Fruit fly (Drosophila melanogaster) whole organism, embryonic: ENCODE data around the gene CG43055.

Source experiments
- Ada2b ChIP-seq: fragments of 200-800 bp; sonication (Bioruptor generic); IDR thresholded peaks from 2 replicates; pipeline ENCODE4 v1.3.6; 2022; ENCODE audit warnings: missing biosample characterization, missing genetic modification characterization
- Antp ChIP-seq: fragments of 200-800 bp; sonication (Bioruptor generic); optimal IDR thresholded peaks from 3 replicates; lab custom pipeline; 2016; ENCODE audit warnings: missing biosample characterization, missing genetic modification characterization
- Atf-2 ChIP-seq: fragments of 200-800 bp; sonication (Bioruptor generic); optimal IDR thresholded peaks from 2 replicates; lab custom pipeline; 2016; ENCODE audit warnings: missing biosample characterization, missing genetic modification characterization
- B-H1 ChIP-seq: fragments of 200-800 bp; sonication (Bioruptor generic); IDR thresholded peaks from 3 replicates; pipeline ENCODE4 v1.3.6; 2022; ENCODE audit warnings: missing biosample characterization, missing genetic modification characterization
- CG11695 ChIP-seq: fragments of 200-800 bp; sonication (Bioruptor generic); IDR thresholded peaks from 3 replicates; pipeline ENCODE4 v1.3.6; 2022; ENCODE audit warnings: missing biosample characterization, missing genetic modification characterization
- CG1233 ChIP-seq: fragments of 200-800 bp; sonication (Bioruptor generic); optimal IDR thresholded peaks from 4 replicates; lab custom pipeline; 2018; ENCODE audit warnings: missing biosample characterization, mild to moderate bottlenecking, missing genetic modification characterization
- CG13424 ChIP-seq: fragments of 200-800 bp; sonication (Bioruptor generic); optimal IDR thresholded peaks from 2 replicates; lab custom pipeline; 2019; ENCODE audit warnings: missing biosample characterization, mild to moderate bottlenecking, missing genetic modification characterization, moderate library complexity
- CG13624 ChIP-seq: fragments of 200-800 bp; sonication (Bioruptor generic); optimal IDR thresholded peaks from 2 replicates; lab custom pipeline; 2016; ENCODE audit warnings: missing biosample characterization, missing genetic modification characterization
- CG14667 ChIP-seq: fragments of 200-800 bp; sonication (Bioruptor generic); IDR thresholded peaks from 2 replicates; pipeline ENCODE4 v1.3.6; 2022; ENCODE audit warnings: missing biosample characterization, missing genetic modification characterization
- CG14965 ChIP-seq: fragments of 200-800 bp; sonication (Bioruptor generic); optimal IDR thresholded peaks from 2 replicates; lab custom pipeline; 2016; ENCODE audit warnings: missing biosample characterization, missing genetic modification characterization, borderline replicate concordance
- CG18764 ChIP-seq: fragments of 200-800 bp; sonication (Bioruptor generic); optimal IDR thresholded peaks from 3 replicates; lab custom pipeline; 2016; ENCODE audit warnings: missing biosample characterization, missing genetic modification characterization
- CG2889 ChIP-seq: fragments of 200-800 bp; sonication (Bioruptor generic); IDR thresholded peaks from 3 replicates; pipeline ENCODE4 v1.3.6; 2022; ENCODE audit warnings: missing biosample characterization, missing genetic modification characterization
- CG30403 ChIP-seq: fragments of 200-800 bp; sonication (Bioruptor generic); optimal IDR thresholded peaks from 3 replicates; lab custom pipeline; 2016; ENCODE audit warnings: missing biosample characterization, missing genetic modification characterization
- CG3163 ChIP-seq: fragments of 200-800 bp; sonication (Bioruptor generic); optimal IDR thresholded peaks from 3 replicates; lab custom pipeline; 2016; ENCODE audit warnings: missing biosample characterization, missing genetic modification characterization
- CG34224 ChIP-seq: fragments of 200-800 bp; sonication (Bioruptor generic); IDR thresholded peaks from 3 replicates; pipeline ENCODE4 v1.3.6; 2022; ENCODE audit warnings: missing biosample characterization, missing genetic modification characterization; ENCODE audit not compliant: partially characterized antibody
- CG4617 ChIP-seq: fragments of 200-800 bp; sonication (Bioruptor generic); optimal IDR thresholded peaks from 3 replicates; lab custom pipeline; 2016; ENCODE audit warnings: missing biosample characterization, missing genetic modification characterization, borderline replicate concordance
- CG4707 ChIP-seq: fragments of 200-800 bp; sonication (Bioruptor generic); optimal IDR thresholded peaks from 2 replicates; lab custom pipeline; 2018; ENCODE audit warnings: missing biosample characterization, mild to moderate bottlenecking, missing genetic modification characterization, moderate library complexity
- CG5180 ChIP-seq: fragments of 200-800 bp; sonication (Bioruptor generic); optimal IDR thresholded peaks from 3 replicates; lab custom pipeline; 2017; ENCODE audit warnings: missing biosample characterization, missing genetic modification characterization, mild to moderate bottlenecking, moderate library complexity, missing genetic modification reagents
- CG8281 ChIP-seq: fragments of 200-800 bp; sonication (Bioruptor generic); optimal IDR thresholded peaks from 2 replicates; lab custom pipeline; 2018; ENCODE audit warnings: missing biosample characterization, mild to moderate bottlenecking, missing genetic modification characterization, moderate library complexity
- Camta ChIP-seq: fragments of 200-800 bp; sonication (Bioruptor generic); optimal IDR thresholded peaks from 2 replicates; lab custom pipeline; 2016; ENCODE audit warnings: missing biosample characterization, missing genetic modification characterization
- Doc2 ChIP-seq: fragments of 200-800 bp; sonication (Bioruptor generic); IDR thresholded peaks from 2 replicates; pipeline ENCODE4 v1.3.6; 2022; ENCODE audit warnings: missing biosample characterization, missing genetic modification characterization
- Ets65A ChIP-seq: fragments of 200-800 bp; sonication (Bioruptor generic); peaks from one replicate; lab custom pipeline; 2016; ENCODE audit warnings: missing biosample characterization, missing genetic modification characterization
- Hr39 ChIP-seq: fragments of >200 bp; optimal IDR thresholded peaks from 2 replicates; lab custom pipeline; 2017
- MBD-R2 ChIP-seq: fragments of 200-800 bp; sonication (Bioruptor generic); IDR thresholded peaks from 2 replicates; pipeline ENCODE4 v1.3.6; 2022; ENCODE audit warnings: missing biosample characterization, missing genetic modification characterization
- MESR4 ChIP-seq: fragments of 200-800 bp; sonication (Bioruptor generic); optimal IDR thresholded peaks from 2 replicates; lab custom pipeline; 2018; ENCODE audit warnings: missing biosample characterization, mild to moderate bottlenecking, missing genetic modification characterization, moderate library complexity
- Mes4 ChIP-seq: fragments of 200-800 bp; sonication (Bioruptor generic); optimal IDR thresholded peaks from 2 replicates; lab custom pipeline; 2016; ENCODE audit warnings: missing biosample characterization, missing genetic modification characterization
- Spps ChIP-seq: fragments of 200-800 bp; sonication (Bioruptor generic); optimal IDR thresholded peaks from 2 replicates; lab custom pipeline; 2018; ENCODE audit warnings: missing biosample characterization, mild to moderate bottlenecking, missing genetic modification characterization
- Sry-δ ChIP-seq: fragments of 200-800 bp; sonication (Bioruptor generic); optimal IDR thresholded peaks from 2 replicates; lab custom pipeline; 2016; ENCODE audit warnings: missing biosample characterization, missing genetic modification characterization
- Trl ChIP-seq, 3 experiments: fragments of >200 bp in 2 of 3; fragments of 200-800 bp in 1 of 3; sonication (Bioruptor generic) in 1 of 3; optimal IDR thresholded peaks; 2 replicates in 1 of 3; 3 replicates in 2 of 3; lab custom pipeline; 2016 to 2017; ENCODE audit warnings: missing biosample characterization in 1 of 3, missing genetic modification characterization in 1 of 3
- br ChIP-seq: fragments of >200 bp; optimal IDR thresholded peaks from 2 replicates; lab custom pipeline; 2017
- cg ChIP-seq: fragments of 200-800 bp; sonication (Bioruptor generic); optimal IDR thresholded peaks from 3 replicates; lab custom pipeline; 2019; ENCODE audit warnings: missing biosample characterization, mild to moderate bottlenecking, missing genetic modification characterization, moderate library complexity
- chm ChIP-seq: fragments of 200-800 bp; sonication (Bioruptor generic); IDR thresholded peaks from 2 replicates; pipeline ENCODE4 v1.3.6; 2022; ENCODE audit warnings: missing biosample characterization, missing genetic modification characterization
- crc ChIP-seq: fragments of 200-800 bp; sonication (Bioruptor generic); optimal IDR thresholded peaks from 2 replicates; lab custom pipeline; 2016; ENCODE audit warnings: missing biosample characterization, missing genetic modification characterization
- croc ChIP-seq: fragments of 200-800 bp; sonication (Bioruptor generic); conservative IDR thresholded peaks from 3 replicates; pipeline ENCODE4 v1.3.6; 2022; ENCODE audit warnings: missing biosample characterization, missing genetic modification characterization
- dmrt99B ChIP-seq: fragments of 200-800 bp; sonication (Bioruptor generic); optimal IDR thresholded peaks from 2 replicates; lab custom pipeline; 2018; ENCODE audit warnings: missing biosample characterization, mild to moderate bottlenecking, missing genetic modification characterization, moderate library complexity
- dpn ChIP-seq, 2 experiments: fragments of 200-800 bp; sonication (Bioruptor generic); optimal IDR thresholded peaks; 3 replicates each; lab custom pipeline; 2016; ENCODE audit warnings: missing biosample characterization in 2 of 2, missing genetic modification characterization in 2 of 2
- dysf ChIP-seq: fragments of 200-800 bp; sonication (Bioruptor generic); IDR thresholded peaks from 3 replicates; pipeline ENCODE4 v1.3.6; 2022; ENCODE audit warnings: missing biosample characterization, missing genetic modification characterization
- en ChIP-seq: fragments of 200-800 bp; sonication (Bioruptor generic); optimal IDR thresholded peaks from 2 replicates; lab custom pipeline; 2016; ENCODE audit warnings: missing biosample characterization, missing genetic modification characterization
- eve ChIP-seq, 2 experiments: fragments of >200 bp; optimal IDR thresholded peaks; 2 replicates each; lab custom pipeline; 2017; ENCODE audit warnings: missing biosample characterization in 2 of 2, missing genetic modification characterization in 2 of 2
- eyg ChIP-seq: fragments of 200-800 bp; sonication (Bioruptor generic); optimal IDR thresholded peaks from 3 replicates; lab custom pipeline; 2016; ENCODE audit warnings: missing biosample characterization, missing genetic modification characterization
- fru ChIP-seq: fragments of >200 bp; optimal IDR thresholded peaks from 2 replicates; lab custom pipeline; 2017
- gcm ChIP-seq: fragments of 200-800 bp; sonication (Bioruptor generic); optimal IDR thresholded peaks from 2 replicates; lab custom pipeline; 2019; ENCODE audit warnings: missing biosample characterization, mild to moderate bottlenecking, missing genetic modification characterization, moderate library complexity
- gcm2 ChIP-seq: fragments of 200-800 bp; sonication (Bioruptor generic); optimal IDR thresholded peaks from 2 replicates; lab custom pipeline; 2016; ENCODE audit warnings: missing biosample characterization, missing genetic modification characterization
- h ChIP-seq: fragments of >200 bp; optimal IDR thresholded peaks from 2 replicates; lab custom pipeline; 2017
- hb ChIP-seq: fragments of 200-800 bp; sonication (Bioruptor generic); IDR thresholded peaks from 3 replicates; pipeline ENCODE4 v1.3.6; 2022; ENCODE audit warnings: missing biosample characterization, missing genetic modification characterization; ENCODE audit not compliant: partially characterized antibody
- jumu ChIP-seq: fragments of 200-800 bp; sonication (Bioruptor generic); optimal IDR thresholded peaks from 3 replicates; lab custom pipeline; 2016; ENCODE audit warnings: missing biosample characterization, missing genetic modification characterization
- kni ChIP-seq: fragments of 200-800 bp; sonication (Bioruptor generic); optimal IDR thresholded peaks from 3 replicates; lab custom pipeline; 2017; ENCODE audit warnings: mild to moderate bottlenecking, missing biosample characterization, missing genetic modification reagents, missing genetic modification characterization
- mam ChIP-seq: fragments of 200-800 bp; sonication (Bioruptor generic); optimal IDR thresholded peaks from 3 replicates; lab custom pipeline; 2016; ENCODE audit warnings: missing biosample characterization, missing genetic modification characterization
- sens ChIP-seq: fragments of 200-800 bp; sonication (Bioruptor generic); peaks from one replicate; lab custom pipeline; 2016; ENCODE audit warnings: missing biosample characterization, missing genetic modification characterization
- sob ChIP-seq: fragments of 200-800 bp; sonication (Bioruptor generic); IDR thresholded peaks from 2 replicates; pipeline ENCODE4 v1.3.6; 2022; ENCODE audit warnings: missing biosample characterization, missing genetic modification characterization
- stwl ChIP-seq: fragments of 200-800 bp; sonication (Bioruptor generic); optimal IDR thresholded peaks from 3 replicates; lab custom pipeline; 2018; ENCODE audit warnings: missing biosample characterization, mild to moderate bottlenecking, missing genetic modification characterization, moderate library complexity
- vnd ChIP-seq: fragments of 200-800 bp; sonication (Bioruptor generic); IDR thresholded peaks from 3 replicates; pipeline ENCODE4 v1.3.6; 2022; ENCODE audit warnings: missing biosample characterization, missing genetic modification characterization; ENCODE audit not compliant: partially characterized antibody

Gene CG43055

DNA sequence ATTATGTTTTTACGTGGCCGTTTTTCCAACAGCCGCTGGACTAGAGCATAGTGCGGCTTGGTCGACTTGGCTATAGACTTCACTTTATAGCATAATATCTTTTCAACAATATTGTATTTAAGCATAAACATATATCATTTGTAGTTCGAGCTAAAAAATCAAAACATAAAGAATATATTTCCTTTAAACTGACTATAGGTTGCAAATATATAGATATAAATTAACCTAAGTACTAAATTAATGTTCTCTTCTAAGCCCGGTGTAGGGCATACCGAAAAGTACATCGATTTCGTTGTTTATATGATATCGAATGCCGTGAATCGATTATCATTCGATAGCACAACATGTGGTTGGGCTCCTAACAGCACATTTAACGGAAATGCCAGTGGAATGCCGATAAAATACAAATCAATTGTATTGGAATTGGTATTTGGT lies 37.6 kb downstream of the CG43055 start, which contains the start of gene MFS18 (continued):
- TF ChIP-seq CG4707 (GFP tag; lab: Kevin White, UChicago) (peak; percentile 73), dmrt99B (peak; percentile 99), CG13424 (peak; percentile 92), hb (GFP tag; lab: Robert Waterston, UW) (peak; percentile 83), Hr39 (lab: Kevin White, UChicago) (no peak), br (no peak), Doc2 (GFP tag; lab: Robert Waterston, UW) (peak; percentile 94), stwl (tag; lab: Kevin White, UChicago) (peak; percentile 94), Sry-δ (GFP tag; lab: Kevin White, UChicago) (peak; percentile 48), en (GFP tag; lab: Kevin White, UChicago) (peak; percentile 8), kni (GFP tag; lab: Kevin White, UChicago) (no peak), CG34224 (GFP tag; lab: Robert Waterston, UW) (peak; percentile 74; the same call in 2 of the 3 replicates), B-H1 (GFP tag; lab: Robert Waterston, UW) (peak; percentile 99), sob (GFP tag; lab: Robert Waterston, UW) (peak; percentile 98), Antp (GFP tag; lab: Kevin White, UChicago) (peak; percentile 76), vnd (GFP tag; lab: Robert Waterston, UW) (peak; percentile 47; the same call in 2 of the 3 replicates), sens (GFP tag; lab: Kevin White, UChicago) (peak; percentile 97), Trl (optimal IDR thresholded peaks at IDR 0.05; lab: Kevin White, UChicago) (no peak), Trl (GFP tag; optimal IDR thresholded peaks at IDR 0.05; lab: Kevin White, UChicago) (peak; percentile 79), CG30403 (peak; percentile 98), CG4617 (GFP tag; lab: Kevin White, UChicago) (peak; percentile 97), CG14965 (GFP tag; lab: Kevin White, UChicago) (no peak), MESR4 (peak; percentile 74), eve (GFP tag; optimal IDR thresholded peaks at IDR 0.05; lab: Kevin White, UChicago) (no peak), Spps (tag; lab: Kevin White, UChicago) (peak; percentile 100), CG8281 (tag; lab: Kevin White, UChicago) (peak; percentile 91), h (lab: Kevin White, UChicago) (no peak), CG18764 (GFP tag; lab: Kevin White, UChicago) (peak; percentile 99), jumu (GFP tag; lab: Kevin White, UChicago) (peak; percentile 74), CG2889 (GFP tag; lab: Robert Waterston, UW) (peak; percentile 97), eyg (GFP tag; lab: Kevin White, UChicago) (peak; percentile 85), Ets65A (GFP tag; lab: Kevin White, UChicago) (peak; percentile 98), mam (GFP tag; lab: Kevin White, UChicago) (peak; percentile 97), crc (GFP tag; lab: Kevin White, UChicago) (peak; percentile 92), CG1233 (GFP tag; lab: Kevin White, UChicago) (peak; percentile 99), fru (lab: Kevin White, UChicago) (no peak), dpn (GFP tag; optimal IDR thresholded peaks at IDR 0.05; lab: Kevin White, UChicago) (peak; percentile 97 to 98), Ada2b (peak; percentile 98), gcm (peak; percentile 96), croc (peak; percentile 98), dysf (GFP tag; lab: Robert Waterston, UW) (peak; percentile 99), CG14667 (GFP tag; lab: Robert Waterston, UW) (peak; percentile 99), cg (GFP tag; lab: Kevin White, UChicago) (no peak), CG3163 (GFP tag; lab: Kevin White, UChicago) (peak; percentile 16), CG5180 (GFP tag; lab: Kevin White, UChicago) (peak; percentile 86), chm (GFP tag; lab: Robert Waterston, UW) (peak; percentile 97), Mes4 (peak; percentile 76), gcm2 (GFP tag; lab: Kevin White, UChicago) (peak; percentile 73), Camta (GFP tag; lab: Kevin White, UChicago) (peak; percentile 97), Atf-2 (GFP tag; lab: Kevin White, UChicago) (peak; percentile 95), CG11695 (peak; percentile 100), CG13624 (peak; percentile 85), MBD-R2 (peak; percentile 98)
